Fruit fly (Drosophila melanogaster): ENCODE data around the gene tll.

Gene tll

dm6 chr3R:30803815-30804515 is 48.1 kb upstream of the tll start (continued):
- TF ChIP-seq CoRest (tag; optimal IDR thresholded peaks at IDR 0.05) (peak; percentile 28), ap (GFP tag; IDR thresholded peaks at IDR 0.05) (0 out of 2 replicates have a peak, but pooled peaks have one; percentile 19), Lpt (GFP tag; optimal IDR thresholded peaks at IDR 0.05) (no peak), row (GFP tag; IDR thresholded peaks at IDR 0.05) (peak; percentile 33; the same call in 2 of the 3 replicates), CG13424 (tag; optimal IDR thresholded peaks at IDR 0.05) (peak; percentile 12), CG2712 (tag; optimal IDR thresholded peaks at IDR 0.05) (peak; percentile 43), Ets65A (GFP tag) (no peak), her (GFP tag; optimal IDR thresholded peaks at IDR 0.05) (no peak), CG6254 (GFP tag; optimal IDR thresholded peaks at IDR 0.05) (no peak), Adf1 (GFP tag; IDR thresholded peaks at IDR 0.05) (no peak), gt (GFP tag; IDR thresholded peaks at IDR 0.05) (no peak), Mad (GFP tag; optimal IDR thresholded peaks at IDR 0.05) (no peak), Poxn (GFP tag; IDR thresholded peaks at IDR 0.05) (no peak), vnd (GFP tag; IDR thresholded peaks at IDR 0.05; ENCODE audit: partially characterized antibody) (no peak), CG8388 (GFP tag; optimal IDR thresholded peaks at IDR 0.05) (peak; percentile 2), pnt (GFP tag; optimal IDR thresholded peaks at IDR 0.05) (no peak), CG5180 (GFP tag; optimal IDR thresholded peaks at IDR 0.05) (no peak), mirr (GFP tag; optimal IDR thresholded peaks at IDR 0.05) (no peak), CG7372 (GFP tag; IDR thresholded peaks at IDR 0.05) (no peak), Camta (GFP tag; optimal IDR thresholded peaks at IDR 0.05) (peak; percentile 0), mld (GFP tag; IDR thresholded peaks at IDR 0.05; ENCODE audit: partially characterized antibody) (no peak), Asciz (GFP tag; optimal IDR thresholded peaks at IDR 0.05) (peak; percentile 28), CG34422 (GFP tag; IDR thresholded peaks at IDR 0.05) (no peak), en (GFP tag; optimal IDR thresholded peaks at IDR 0.05) (no peak), lola (GFP tag; optimal IDR thresholded peaks at IDR 0.05) (peak in 1 of 3 experiments; percentile 29), bab2 (GFP tag; optimal IDR thresholded peaks at IDR 0.05) (no peak), Dad (GFP tag; optimal IDR thresholded peaks at IDR 0.05) (no peak), CG1602 (GFP tag; optimal IDR thresholded peaks at IDR 0.05) (peak; percentile 16), h (optimal IDR thresholded peaks at IDR 0.05) (no peak), ewg (GFP tag; optimal IDR thresholded peaks at IDR 0.05) (peak; percentile 44), CG4707 (GFP tag; optimal IDR thresholded peaks at IDR 0.05) (peak; percentile 74), Hmx (GFP tag; optimal IDR thresholded peaks at IDR 0.05) (no peak), NFAT (GFP tag; IDR thresholded peaks at IDR 0.05) (no peak), onecut (GFP tag; IDR thresholded peaks at IDR 0.05) (no peak), Dll (GFP tag; IDR thresholded peaks at IDR 0.05; ENCODE audit: partially characterized antibody) (no peak), CG7745 (tag; optimal IDR thresholded peaks at IDR 0.05) (no peak), Ptx1 (GFP tag; IDR thresholded peaks at IDR 0.05) (peak; percentile 25; the same call in 1 of the 2 replicates), CG18764 (GFP tag; optimal IDR thresholded peaks at IDR 0.05) (no peak), CG13123 (GFP tag; optimal IDR thresholded peaks at IDR 0.05) (no peak), zen2 (GFP tag; IDR thresholded peaks at IDR 0.05; ENCODE audit: partially characterized antibody) (no peak), Hr78 (GFP tag; optimal IDR thresholded peaks at IDR 0.05) (no peak), CG17328 (GFP tag; IDR thresholded peaks at IDR 0.05) (no peak), az2 (GFP tag; optimal IDR thresholded peaks at IDR 0.05) (peak; percentile 22), Dek (tag; optimal IDR thresholded peaks at IDR 0.05) (peak; percentile 3), ranshi (GFP tag; IDR thresholded peaks at IDR 0.05) (no peak), CG4282 (GFP tag; optimal IDR thresholded peaks at IDR 0.05) (no peak), Jarid2 (GFP tag; optimal IDR thresholded peaks at IDR 0.05) (no peak), CG15269 (tag; optimal IDR thresholded peaks at IDR 0.05) (no peak), wek (GFP tag; optimal IDR thresholded peaks at IDR 0.05) (no peak), E2f1 (GFP tag; IDR thresholded peaks at IDR 0.05) (no peak)
